Fruit fly (Drosophila melanogaster): ENCODE measurements around the gene Ugt307A1.

The Ugt307A1 gene

dm6 chr2L:7023614-7024259 lies 44.0 kb upstream of the Ugt307A1 start, which contains the start of gene Gart (continued):
- peak; percentile 79 for TF ChIP-seq ci (GFP tag; IDR thresholded peaks at IDR 0.05)
- no peak for TF ChIP-seq CG6272 (GFP tag; IDR thresholded peaks at IDR 0.05)
- TF ChIP-seq CG10321 (GFP tag; IDR thresholded peaks at IDR 0.05): no peak
- TF ChIP-seq gsb-n (tag; optimal IDR thresholded peaks at IDR 0.05): no peak
- no peak for TF ChIP-seq CG11504 (tag; optimal IDR thresholded peaks at IDR 0.05)
- peak; percentile 61 for TF ChIP-seq btn (GFP tag; optimal IDR thresholded peaks at IDR 0.05)
- TF ChIP-seq CG1024 (GFP tag; IDR thresholded peaks at IDR 0.05): peak; percentile 70
- TF ChIP-seq CG13624 (GFP tag; optimal IDR thresholded peaks at IDR 0.05): peak; percentile 72
- TF ChIP-seq Usf (GFP tag; optimal IDR thresholded peaks at IDR 0.05): peak; percentile 4
- TF ChIP-seq HLH3B (GFP tag; IDR thresholded peaks at IDR 0.05): peak; percentile 70; the same call in 1 of the 2 replicates
- peak; percentile 50 for TF ChIP-seq nmo (GFP tag; optimal IDR thresholded peaks at IDR 0.05)
- TF ChIP-seq ssp (GFP tag; IDR thresholded peaks at IDR 0.05): peak; percentile 71
- TF ChIP-seq CG8388 (GFP tag; optimal IDR thresholded peaks at IDR 0.05): peak; percentile 62
- peak; percentile 60; the same call in 1 of the 2 replicates for TF ChIP-seq sim (GFP tag; IDR thresholded peaks at IDR 0.05)
- no peak for TF ChIP-seq Fer2 (tag; optimal IDR thresholded peaks at IDR 0.05)
- TF ChIP-seq run (tag; optimal IDR thresholded peaks at IDR 0.05): no peak
- peak; percentile 6 for TF ChIP-seq CG4617 (GFP tag; optimal IDR thresholded peaks at IDR 0.05; ENCODE audit: borderline replicate concordance)
- no peak for TF ChIP-seq CG7745 (tag; optimal IDR thresholded peaks at IDR 0.05)
- TF ChIP-seq CG30403 (GFP tag; optimal IDR thresholded peaks at IDR 0.05): peak; percentile 76
- no peak for TF ChIP-seq ro (GFP tag; IDR thresholded peaks at IDR 0.05)
- TF ChIP-seq CG4820 (GFP tag; optimal IDR thresholded peaks at IDR 0.05): peak; percentile 59
- TF ChIP-seq CG42726 (GFP tag; IDR thresholded peaks at IDR 0.05; ENCODE audit: partially characterized antibody): no peak
- TF ChIP-seq CG7928 (GFP tag; optimal IDR thresholded peaks at IDR 0.05): peak; percentile 13
- no peak; the same call in 1 of the 2 replicates for TF ChIP-seq onecut (GFP tag; IDR thresholded peaks at IDR 0.05)
- no peak for TF ChIP-seq Stat92E (GFP tag; optimal IDR thresholded peaks at IDR 0.05)
- TF ChIP-seq Hand (GFP tag; optimal IDR thresholded peaks at IDR 0.05): peak; percentile 59
- TF ChIP-seq chif (GFP tag; optimal IDR thresholded peaks at IDR 0.05): peak; percentile 53 to 56
- peak; percentile 40 for TF ChIP-seq slp2 (GFP tag; optimal IDR thresholded peaks at IDR 0.05)
- no peak for TF ChIP-seq CG18011 (GFP tag; optimal IDR thresholded peaks at IDR 0.05)
- no peak for TF ChIP-seq YL-1 (GFP tag; optimal IDR thresholded peaks at IDR 0.05)
- TF ChIP-seq so (GFP tag; IDR thresholded peaks at IDR 0.05): 0 out of 3 replicates have a peak, but pooled peaks have one; percentile 18
- TF ChIP-seq pros (GFP tag; optimal IDR thresholded peaks at IDR 0.05): no peak
- TF ChIP-seq zen2 (GFP tag; IDR thresholded peaks at IDR 0.05; ENCODE audit: partially characterized antibody): no peak
- no peak for TF ChIP-seq Doc3 (GFP tag; IDR thresholded peaks at IDR 0.05; ENCODE audit: partially characterized antibody)
- TF ChIP-seq C15 (GFP tag; IDR thresholded peaks at IDR 0.05): 0 out of 3 replicates have a peak, but pooled peaks have one; percentile 20
- TF ChIP-seq Fer1 (GFP tag; optimal IDR thresholded peaks at IDR 0.05): no peak
- TF ChIP-seq CG17328 (GFP tag; IDR thresholded peaks at IDR 0.05): peak; percentile 63
- peak; percentile 49 for TF ChIP-seq sd (tag; optimal IDR thresholded peaks at IDR 0.05)
- TF ChIP-seq Hsf (GFP tag; optimal IDR thresholded peaks at IDR 0.05): peak; percentile 60
- no peak for TF ChIP-seq CG32772 (GFP tag; IDR thresholded peaks at IDR 0.05)
- no peak for TF ChIP-seq yki (optimal IDR thresholded peaks at IDR 0.05)
- no peak for TF ChIP-seq Scr (GFP tag; IDR thresholded peaks at IDR 0.05; ENCODE audit: partially characterized antibody)
- TF ChIP-seq CG18599 (GFP tag; optimal IDR thresholded peaks at IDR 0.05): no peak
- TF ChIP-seq Nf-YC (tag; optimal IDR thresholded peaks at IDR 0.05): no peak
- TF ChIP-seq grau (tag; optimal IDR thresholded peaks at IDR 0.05): peak; percentile 72
- no peak for TF ChIP-seq mirr (GFP tag; optimal IDR thresholded peaks at IDR 0.05)
- TF ChIP-seq CG12659 (GFP tag; optimal IDR thresholded peaks at IDR 0.05): peak; percentile 76
- TF ChIP-seq CG12155 (GFP tag; optimal IDR thresholded peaks at IDR 0.05): peak; percentile 60
- TF ChIP-seq CG15601 (tag; optimal IDR thresholded peaks at IDR 0.05): peak; percentile 74
